Fruit fly (Drosophila melanogaster) whole organism, adult: Measurements from ENCODE around the gene Gad1.
A peak's percentile ranks its signal among the peaks of the same experiment; 100 is the strongest.

Experiments used
- CG11617 ChIP-seq: fragments of 200-800 bp; sonication (Bioruptor generic); optimal IDR thresholded peaks from 2 replicates; lab custom pipeline; 2017; ENCODE audit warnings: mild to moderate bottlenecking, missing biosample characterization, missing genetic modification reagents, missing genetic modification characterization
- CG12768 ChIP-seq: fragments of 200-800 bp; sonication (Bioruptor generic); optimal IDR thresholded peaks from 2 replicates; lab custom pipeline; 2017; ENCODE audit warnings: missing biosample characterization, missing genetic modification characterization, mild to moderate bottlenecking, moderate library complexity, missing genetic modification reagents
- CG14711 ChIP-seq: fragments of 200-800 bp; sonication (Bioruptor generic); optimal IDR thresholded peaks from 2 replicates; lab custom pipeline; 2018; ENCODE audit warnings: missing biosample characterization, mild to moderate bottlenecking, missing genetic modification characterization, moderate library complexity
- CG1620 ChIP-seq: fragments of 200-800 bp; sonication (Bioruptor generic); optimal IDR thresholded peaks from 2 replicates; lab custom pipeline; 2016; ENCODE audit warnings: missing biosample characterization, missing genetic modification characterization
- CG33017 ChIP-seq: fragments of 200-800 bp; sonication (Bioruptor generic); optimal IDR thresholded peaks from 2 replicates; lab custom pipeline; 2018; ENCODE audit warnings: missing biosample characterization, mild to moderate bottlenecking, missing genetic modification characterization, moderate library complexity
- CG5204 ChIP-seq: fragments of 200-800 bp; sonication (Bioruptor generic); optimal IDR thresholded peaks from 2 replicates; lab custom pipeline; 2016; ENCODE audit warnings: missing biosample characterization, missing genetic modification characterization
- CG7045 ChIP-seq: fragments of 200-800 bp; sonication (Bioruptor generic); optimal IDR thresholded peaks from 2 replicates; lab custom pipeline; 2017; ENCODE audit warnings: missing biosample characterization, mild to moderate bottlenecking, missing genetic modification characterization
- CG7101 ChIP-seq: fragments of 200-800 bp; sonication (Bioruptor generic); optimal IDR thresholded peaks from 2 replicates; lab custom pipeline; 2018; ENCODE audit warnings: missing biosample characterization, mild to moderate bottlenecking, missing genetic modification characterization, moderate library complexity
- Clk ChIP-seq: fragments of 200-800 bp; sonication (Bioruptor generic); optimal IDR thresholded peaks from 2 replicates; lab custom pipeline; 2017; ENCODE audit warnings: missing biosample characterization, missing genetic modification characterization
- Crg-1 ChIP-seq: fragments of 200-800 bp; sonication (Bioruptor generic); optimal IDR thresholded peaks from 2 replicates; lab custom pipeline; 2016; ENCODE audit warnings: missing biosample characterization, missing genetic modification characterization
- Hr96 ChIP-seq: fragments of 200-800 bp; sonication (Bioruptor generic); optimal IDR thresholded peaks from 2 replicates; lab custom pipeline; 2016; ENCODE audit warnings: missing biosample characterization, missing genetic modification characterization
- Mnt ChIP-seq: fragments of 200-800 bp; sonication (Bioruptor generic); optimal IDR thresholded peaks from 2 replicates; lab custom pipeline; 2016; ENCODE audit warnings: missing biosample characterization, mild to moderate bottlenecking, missing genetic modification characterization
- bab1 ChIP-seq: fragments of 200-800 bp; sonication (Bioruptor generic); optimal IDR thresholded peaks from 3 replicates; lab custom pipeline; 2019; ENCODE audit warnings: missing biosample characterization, mild to moderate bottlenecking, missing genetic modification characterization, moderate library complexity
- cic ChIP-seq: fragments of 200-800 bp; sonication (Bioruptor generic); optimal IDR thresholded peaks from 2 replicates; lab custom pipeline; 2017; ENCODE audit warnings: missing biosample characterization, mild to moderate bottlenecking, missing genetic modification characterization, moderate library complexity
- cnc ChIP-seq, 2 experiments: fragments of >200 bp; optimal IDR thresholded peaks; 2 replicates each; lab custom pipeline; 2017
- kay ChIP-seq: fragments of 200-800 bp; sonication (Bioruptor generic); peaks from one replicate; lab custom pipeline; 2016; ENCODE audit warnings: missing biosample characterization, missing genetic modification characterization, borderline replicate concordance
- ovo ChIP-seq: fragments of 200-800 bp; sonication (Bioruptor generic); optimal IDR thresholded peaks from 2 replicates; lab custom pipeline; 2016; ENCODE audit warnings: missing biosample characterization, missing genetic modification characterization
- pad ChIP-seq: fragments of 200-800 bp; sonication (Bioruptor generic); optimal IDR thresholded peaks from 3 replicates; lab custom pipeline; 2017; ENCODE audit warnings: missing biosample characterization, missing genetic modification characterization, mild to moderate bottlenecking, moderate library complexity, missing genetic modification reagents
- tj ChIP-seq: fragments of 200-800 bp; sonication (Bioruptor generic); optimal IDR thresholded peaks from 3 replicates; lab custom pipeline; 2017; ENCODE audit warnings: missing biosample characterization, mild to moderate bottlenecking, missing genetic modification characterization, moderate library complexity
- toe ChIP-seq: fragments of 200-800 bp; sonication (Bioruptor generic); optimal IDR thresholded peaks from 2 replicates; lab custom pipeline; 2016; ENCODE audit warnings: missing biosample characterization, missing genetic modification characterization

The Gad1 gene

DNA sequence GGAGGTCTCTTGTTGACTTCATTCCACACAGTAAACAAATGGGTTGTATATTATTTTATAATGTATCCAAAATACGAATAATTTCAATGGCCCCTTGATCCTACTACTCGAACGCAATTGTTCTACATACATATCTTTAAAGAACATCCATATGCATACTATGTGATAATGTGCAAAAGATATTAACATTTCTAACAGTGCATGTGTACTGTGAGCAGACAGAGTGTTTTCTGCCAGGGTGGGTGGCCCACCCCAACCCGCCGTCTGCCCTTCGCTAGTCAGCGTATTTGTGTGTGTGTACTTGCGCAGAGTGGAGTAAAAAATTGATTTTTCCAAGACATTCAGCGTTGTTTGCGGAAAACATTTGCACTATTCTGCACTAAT, 17.6 kb downstream of the Gad1 start:
- TF ChIP-seq pad (no peak), cnc (optimal IDR thresholded peaks at IDR 0.05; lab: Kevin White, UChicago) (no peak), tj (GFP tag; lab: Kevin White, UChicago) (no peak), bab1 (GFP tag; lab: Kevin White, UChicago) (no peak), cic (GFP tag; lab: Kevin White, UChicago) (no peak), kay (GFP tag; lab: Kevin White, UChicago) (no peak), CG14711 (tag; lab: Kevin White, UChicago) (peak; percentile 72), ovo (no peak), CG1620 (GFP tag; lab: Kevin White, UChicago) (peak; percentile 9), CG7045 (GFP tag; lab: Kevin White, UChicago) (peak; percentile 66), Hr96 (no peak), CG12768 (GFP tag; lab: Kevin White, UChicago) (peak; percentile 43), CG11617 (peak; percentile 10), Crg-1 (GFP tag; lab: Kevin White, UChicago) (peak; percentile 1), toe (GFP tag; lab: Kevin White, UChicago) (peak; percentile 72), Mnt (GFP tag; lab: Kevin White, UChicago) (no peak), Clk (GFP tag; lab: Kevin White, UChicago) (peak; percentile 41), CG7101 (peak; percentile 52), CG33017 (tag; lab: Kevin White, UChicago) (peak; percentile 22), CG5204 (GFP tag; lab: Kevin White, UChicago) (peak; percentile 82)

DNA sequence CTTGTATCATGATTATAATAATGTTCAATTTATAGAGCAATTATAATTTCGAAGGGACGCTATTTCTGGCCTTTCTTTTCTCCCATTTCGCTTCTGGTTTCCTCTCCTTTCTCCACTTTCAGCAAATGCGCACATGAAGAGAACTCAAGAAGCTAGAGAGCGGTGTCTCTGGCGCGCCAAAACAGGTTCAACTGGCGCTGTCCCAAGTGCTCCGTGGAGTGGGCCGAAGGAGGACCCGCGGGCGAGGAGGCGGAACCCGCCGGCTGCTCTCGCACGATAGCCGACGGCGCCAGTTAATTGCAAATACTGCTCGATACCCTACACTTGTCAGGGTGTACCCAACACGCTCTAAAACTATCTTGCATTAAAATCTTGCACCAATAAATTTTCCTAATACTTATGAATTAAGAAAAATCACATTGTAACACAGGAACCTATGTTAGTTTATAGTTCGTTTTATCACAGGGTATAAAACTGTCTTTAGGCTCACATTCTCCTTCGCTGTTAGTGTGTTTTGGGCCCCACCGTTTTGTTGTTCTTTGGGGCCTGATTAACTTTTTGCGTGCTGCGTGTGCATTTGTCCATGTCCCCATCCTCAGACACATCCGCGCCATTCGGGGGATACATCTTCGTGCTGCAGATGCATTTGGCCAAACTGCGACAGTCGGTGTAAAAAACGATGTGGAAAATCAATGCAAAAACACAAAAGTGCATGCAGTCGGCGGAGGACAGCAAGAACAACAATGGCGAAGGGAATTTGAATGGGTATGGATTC, 18.1 kb downstream of the Gad1 start:
- no peak for TF ChIP-seq CG7045 (GFP tag; lab: Kevin White, UChicago)
- TF ChIP-seq bab1 (GFP tag; lab: Kevin White, UChicago): peak; percentile 47
- TF ChIP-seq tj (GFP tag; lab: Kevin White, UChicago): peak; percentile 17
- TF ChIP-seq CG11617: no peak
- TF ChIP-seq Crg-1 (GFP tag; lab: Kevin White, UChicago): no peak
- peak; percentile 81 for TF ChIP-seq CG33017 (tag; lab: Kevin White, UChicago)
- peak; percentile 74 for TF ChIP-seq CG12768 (GFP tag; lab: Kevin White, UChicago)
- peak; percentile 76 for TF ChIP-seq CG14711 (tag; lab: Kevin White, UChicago)
- peak; percentile 26 for TF ChIP-seq kay (GFP tag; lab: Kevin White, UChicago)
- peak; percentile 19 for TF ChIP-seq Hr96
- TF ChIP-seq CG7101: peak; percentile 82
- TF ChIP-seq Mnt (GFP tag; lab: Kevin White, UChicago): no peak
- TF ChIP-seq ovo: no peak
- TF ChIP-seq cic (GFP tag; lab: Kevin White, UChicago): peak; percentile 1

DNA sequence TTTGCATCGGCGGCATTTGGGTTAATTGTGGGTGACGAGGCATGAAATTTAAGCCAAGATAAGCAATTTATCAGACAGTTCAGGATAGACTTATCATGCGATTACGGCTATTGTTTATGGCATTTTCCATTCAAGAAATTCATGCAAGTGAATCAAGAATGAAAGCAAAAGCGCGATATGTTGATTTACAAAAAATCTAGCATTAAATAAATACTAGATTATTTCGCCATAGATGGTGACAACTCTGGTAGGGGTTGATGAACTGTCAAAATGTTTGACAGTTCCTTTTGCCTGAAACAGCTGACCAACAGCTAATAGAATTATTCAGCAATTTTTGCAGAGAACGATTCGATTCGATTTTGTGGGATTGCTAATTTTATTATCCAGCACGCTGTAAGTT, 19.5 kb downstream of the Gad1 start, which contains the start of gene CG32259:
TSS of gene CG32259 (plus strand) at position 301 of the 400 bp plus-strand sequence.
- TF ChIP-seq Hr96 (no peak), tj (GFP tag; lab: Kevin White, UChicago) (peak; percentile 83), CG14711 (tag; lab: Kevin White, UChicago) (peak; percentile 42), kay (GFP tag; lab: Kevin White, UChicago) (peak; percentile 33), CG5204 (GFP tag; lab: Kevin White, UChicago) (no peak), CG1620 (GFP tag; lab: Kevin White, UChicago) (no peak)

DNA sequence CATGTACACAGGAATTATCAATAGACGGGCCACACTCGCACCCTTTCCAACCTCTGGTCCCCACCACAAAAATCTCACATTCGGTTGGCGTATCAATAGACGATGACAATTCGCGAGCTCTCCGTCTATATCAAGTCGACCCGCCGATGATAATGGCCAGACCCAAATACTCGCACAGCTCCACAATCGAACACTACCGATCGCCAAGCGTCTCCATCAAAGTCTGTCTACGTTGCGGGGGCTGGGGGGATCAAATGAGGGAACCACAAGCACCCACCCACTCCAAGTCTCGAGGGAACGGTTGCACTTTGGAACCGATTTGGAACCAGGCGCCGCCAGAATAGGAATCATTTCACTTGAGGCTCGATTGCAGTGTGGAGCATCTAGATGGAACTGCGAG, 20.2 kb downstream of the Gad1 start:
- TF ChIP-seq CG1620 (GFP tag; lab: Kevin White, UChicago): no peak
- peak; percentile 88 for TF ChIP-seq cic (GFP tag; lab: Kevin White, UChicago)
- TF ChIP-seq toe (GFP tag; lab: Kevin White, UChicago): peak; percentile 0
- no peak for TF ChIP-seq bab1 (GFP tag; lab: Kevin White, UChicago)
- TF ChIP-seq CG7045 (GFP tag; lab: Kevin White, UChicago): no peak
- TF ChIP-seq Crg-1 (GFP tag; lab: Kevin White, UChicago): no peak
- peak; percentile 83 for TF ChIP-seq CG12768 (GFP tag; lab: Kevin White, UChicago)
- TF ChIP-seq pad: no peak
- peak; percentile 61 for TF ChIP-seq Mnt (GFP tag; lab: Kevin White, UChicago)
- TF ChIP-seq kay (GFP tag; lab: Kevin White, UChicago): peak; percentile 82
- no peak for TF ChIP-seq CG11617
- TF ChIP-seq CG33017 (tag; lab: Kevin White, UChicago): no peak
- TF ChIP-seq ovo: no peak
- no peak for TF ChIP-seq CG14711 (tag; lab: Kevin White, UChicago)
- peak; percentile 26 for TF ChIP-seq Hr96

DNA sequence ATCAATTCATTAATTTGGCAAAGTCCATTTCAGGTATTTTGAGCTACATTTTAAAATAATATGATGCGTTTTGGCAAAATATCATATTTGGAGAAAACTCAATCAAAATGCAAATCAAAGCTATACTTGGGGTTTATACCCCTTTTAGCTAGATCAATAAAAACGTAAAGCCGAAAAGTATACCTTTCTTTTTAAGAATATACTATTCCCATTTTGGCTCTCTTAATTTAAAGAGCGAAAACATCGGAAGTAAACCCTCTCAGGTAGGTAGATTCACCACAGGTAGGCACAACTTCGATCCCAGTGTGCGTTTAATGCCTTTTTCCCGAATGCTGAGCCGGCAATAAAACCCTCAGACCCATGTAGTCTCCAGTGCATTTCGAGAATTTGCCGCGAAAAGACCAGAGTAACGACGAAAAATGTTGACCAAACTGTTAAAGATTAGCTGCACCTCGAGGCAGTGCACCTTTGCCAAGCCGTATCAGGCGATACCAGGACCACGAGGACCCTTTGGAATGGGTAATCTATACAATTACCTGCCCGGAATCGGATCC, 26.5 kb downstream of the Gad1 start, which contains the start of gene dib:
TSS of gene dib (plus strand) at position 372 of the 554 bp plus-strand sequence.
- TF ChIP-seq CG5204 (GFP tag; lab: Kevin White, UChicago) (no peak), CG12768 (GFP tag; lab: Kevin White, UChicago) (no peak), cic (GFP tag; lab: Kevin White, UChicago) (no peak), kay (GFP tag; lab: Kevin White, UChicago) (no peak), CG14711 (tag; lab: Kevin White, UChicago) (no peak), Crg-1 (GFP tag; lab: Kevin White, UChicago) (no peak), Clk (GFP tag; lab: Kevin White, UChicago) (no peak), pad (peak; percentile 73), CG7045 (GFP tag; lab: Kevin White, UChicago) (no peak), toe (GFP tag; lab: Kevin White, UChicago) (no peak), tj (GFP tag; lab: Kevin White, UChicago) (peak; percentile 91), ovo (no peak), CG33017 (tag; lab: Kevin White, UChicago) (no peak), CG11617 (no peak), cnc (optimal IDR thresholded peaks at IDR 0.05; lab: Kevin White, UChicago) (no peak), CG1620 (GFP tag; lab: Kevin White, UChicago) (no peak), Hr96 (no peak), CG7101 (no peak), Mnt (GFP tag; lab: Kevin White, UChicago) (no peak), bab1 (GFP tag; lab: Kevin White, UChicago) (peak; percentile 47)
